Fruit fly (Drosophila melanogaster): ENCODE data around the gene CG12003.

The CG12003 gene

DNA sequence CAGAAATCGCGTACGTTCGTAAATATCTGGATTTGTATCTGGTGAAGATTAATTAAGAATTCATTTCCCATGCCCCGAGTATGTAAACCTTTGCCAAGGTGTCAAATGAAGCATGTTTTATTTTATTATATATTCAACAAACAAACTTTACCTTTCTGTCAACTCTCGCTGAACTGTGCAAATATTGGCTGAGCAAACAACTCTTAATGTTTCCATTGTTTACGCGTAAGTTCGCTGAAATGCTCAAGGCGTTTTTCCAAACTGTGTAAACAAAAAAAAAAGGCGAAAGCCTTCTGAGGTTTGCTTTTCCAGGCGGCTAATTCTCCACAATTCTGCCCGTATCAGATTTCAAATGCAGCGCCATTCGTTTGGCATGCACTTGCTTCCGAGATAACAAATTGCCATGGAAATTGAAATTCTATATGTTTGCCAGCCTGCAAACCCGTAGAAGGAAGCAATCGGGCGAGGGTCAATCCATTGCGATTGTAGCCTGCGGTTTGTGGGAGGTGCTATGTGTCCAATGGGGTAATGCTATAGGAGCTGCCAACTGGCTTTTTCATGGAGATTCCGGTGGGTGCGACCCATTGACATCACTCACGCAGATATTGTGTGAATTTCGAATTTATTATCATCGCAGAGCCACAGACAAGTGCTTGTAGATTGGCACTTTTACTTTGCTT is 26.6 kb downstream of the CG12003 start (continued):
- TF ChIP-seq chinmo (GFP tag; IDR thresholded peaks at IDR 0.05; ENCODE audit: partially characterized antibody) (no peak), ems (GFP tag; optimal IDR thresholded peaks at IDR 0.05) (peak; percentile 66), sna (GFP tag; IDR thresholded peaks at IDR 0.05; ENCODE audit: partially characterized antibody) (no peak), CG12104 (GFP tag; optimal IDR thresholded peaks at IDR 0.05) (peak; percentile 95), Sry-β (GFP tag; optimal IDR thresholded peaks at IDR 0.05) (no peak), Scr (GFP tag; IDR thresholded peaks at IDR 0.05; ENCODE audit: partially characterized antibody) (no peak), ttk (GFP tag; IDR thresholded peaks at IDR 0.05) (no peak), CG5953 (GFP tag; IDR thresholded peaks at IDR 0.05) (0 out of 2 replicates have a peak, but pooled peaks have one; percentile 50), lmd (GFP tag; IDR thresholded peaks at IDR 0.05) (no peak; the same call in 1 of the 2 replicates), CG11093 (GFP tag; IDR thresholded peaks at IDR 0.05) (no peak), Bgb (GFP tag; IDR thresholded peaks at IDR 0.05; ENCODE audit: partially characterized antibody) (no peak), da (GFP tag; optimal IDR thresholded peaks at IDR 0.05) (no peak), hkb (optimal IDR thresholded peaks at IDR 0.05) (no peak), hkb (GFP tag; IDR thresholded peaks at IDR 0.05) (peak; percentile 80), HLHmδ (GFP tag; optimal IDR thresholded peaks at IDR 0.05) (no peak), ato (GFP tag; IDR thresholded peaks at IDR 0.05; ENCODE audit: partially characterized antibody) (no peak), CG3065 (GFP tag; optimal IDR thresholded peaks at IDR 0.05) (peak; percentile 3), fru (optimal IDR thresholded peaks at IDR 0.05) (no peak), cwo (GFP tag; optimal IDR thresholded peaks at IDR 0.05) (peak; percentile 78), Med (GFP tag) (peak; percentile 97), schlank (tag; optimal IDR thresholded peaks at IDR 0.05) (peak; percentile 93), Lim3 (GFP tag; IDR thresholded peaks at IDR 0.05) (no peak), CG4404 (GFP tag; IDR thresholded peaks at IDR 0.05) (no peak), CG13624 (GFP tag; optimal IDR thresholded peaks at IDR 0.05) (peak; percentile 71), CG10267 (tag; optimal IDR thresholded peaks at IDR 0.05) (no peak), CG6272 (GFP tag; IDR thresholded peaks at IDR 0.05) (no peak), exex (tag; optimal IDR thresholded peaks at IDR 0.05) (peak; percentile 63), CG32767 (GFP tag; IDR thresholded peaks at IDR 0.05) (peak; percentile 39; the same call in 1 of the 2 replicates), Atf-2 (GFP tag; optimal IDR thresholded peaks at IDR 0.05) (no peak), Oli (tag; optimal IDR thresholded peaks at IDR 0.05) (peak; percentile 3), ro (GFP tag; IDR thresholded peaks at IDR 0.05) (no peak), ham (GFP tag; IDR thresholded peaks at IDR 0.05) (no peak), CG7556 (GFP tag; optimal IDR thresholded peaks at IDR 0.05) (peak; percentile 65), CkIIα-i1 (GFP tag; IDR thresholded peaks at IDR 0.05) (no peak), CG9609 (GFP tag; optimal IDR thresholded peaks at IDR 0.05) (no peak), CG7372 (GFP tag; IDR thresholded peaks at IDR 0.05) (no peak), org-1 (GFP tag; optimal IDR thresholded peaks at IDR 0.05) (peak; percentile 75), CG3163 (GFP tag; optimal IDR thresholded peaks at IDR 0.05) (peak; percentile 16), fd96Cb (tag; optimal IDR thresholded peaks at IDR 0.05) (peak; percentile 19), Bdp1 (GFP tag; optimal IDR thresholded peaks at IDR 0.05) (peak; percentile 37), stwl (tag; optimal IDR thresholded peaks at IDR 0.05) (no peak), dimm (GFP tag; IDR thresholded peaks at IDR 0.05) (no peak), scrt (GFP tag; optimal IDR thresholded peaks at IDR 0.05) (no peak), E2f2 (GFP tag; IDR thresholded peaks at IDR 0.05) (peak; percentile 35; the same call in 1 of the 2 replicates), Dip3 (GFP tag; optimal IDR thresholded peaks at IDR 0.05) (peak; percentile 84), CG3995 (GFP tag; optimal IDR thresholded peaks at IDR 0.05) (peak; percentile 62), tup (GFP tag; optimal IDR thresholded peaks at IDR 0.05) (peak; percentile 59), br (optimal IDR thresholded peaks at IDR 0.05) (no peak), CG13123 (GFP tag; optimal IDR thresholded peaks at IDR 0.05) (peak; percentile 12), Ets97D (GFP tag; optimal IDR thresholded peaks at IDR 0.05) (peak; percentile 21), ssp (GFP tag; IDR thresholded peaks at IDR 0.05) (no peak), lbe (GFP tag; optimal IDR thresholded peaks at IDR 0.05) (peak; percentile 99)

Measured in whole organism, embryonic.